Worm (Caenorhabditis elegans) whole organism, L2 larva: Measurements from ENCODE around the gene R10H10.7.

Experiments
- C34F6.9 ChIP-seq: fragments of 150-350 bp; optimal IDR thresholded peaks from 2 replicates; lab custom pipeline; 2014; ENCODE audit warnings: missing biosample characterization, missing genetic modification characterization
- F13H6.1 ChIP-seq: sonication (generic microtip); optimal IDR thresholded peaks from 2 replicates; lab custom pipeline; 2016; ENCODE audit warnings: missing genetic modification characterization, missing compliant biosample characterization
- R02D3.7 ChIP-seq: fragments of 150-350 bp; optimal IDR thresholded peaks from 2 replicates; lab custom pipeline; 2014; ENCODE audit warnings: missing biosample characterization, missing genetic modification characterization
- Y55F3AM.14 ChIP-seq: fragments of 200-800 bp; sonication (Bioruptor generic); optimal IDR thresholded peaks from 2 replicates; lab custom pipeline; 2018; ENCODE audit warnings: mild to moderate bottlenecking, missing genetic modification characterization, missing compliant biosample characterization
- ZK546.5 ChIP-seq: sonication (generic microtip); optimal IDR thresholded peaks from 2 replicates; lab custom pipeline; 2017; ENCODE audit warnings: missing biosample characterization, missing genetic modification characterization
- alr-1 ChIP-seq: fragments of 150-350 bp; optimal IDR thresholded peaks from 2 replicates; lab custom pipeline; 2014; ENCODE audit warnings: missing biosample characterization, missing genetic modification characterization
- aly-2 ChIP-seq: fragments of 150-350 bp; optimal IDR thresholded peaks from 2 replicates; lab custom pipeline; 2014; ENCODE audit warnings: missing biosample characterization, missing genetic modification characterization
- ama-1 ChIP-seq: fragments of 150-350 bp; optimal IDR thresholded peaks from 2 replicates; lab custom pipeline; 2018; ENCODE audit warnings: inconsistent platforms
- blmp-1 ChIP-seq: sonication (generic microtip); optimal IDR thresholded peaks from 2 replicates; lab custom pipeline; 2017; ENCODE audit warnings: missing genetic modification characterization, mild to moderate bottlenecking, missing compliant biosample characterization, antibody characterized with exemption, moderate library complexity; ENCODE audit not compliant: insufficient read depth
- ceh-16 ChIP-seq: fragments of 150-350 bp; optimal IDR thresholded peaks from 2 replicates; lab custom pipeline; 2014; ENCODE audit warnings: missing biosample characterization, missing genetic modification characterization
- ceh-82 ChIP-seq: fragments of 150-350 bp; optimal IDR thresholded peaks from 2 replicates; lab custom pipeline; 2014; ENCODE audit warnings: missing biosample characterization, missing genetic modification characterization
- crh-2 ChIP-seq: sonication (generic microtip); optimal IDR thresholded peaks from 2 replicates; lab custom pipeline; 2017; ENCODE audit warnings: missing biosample characterization, missing genetic modification characterization
- dmd-4 ChIP-seq: sonication (generic microtip); optimal IDR thresholded peaks from 2 replicates; lab custom pipeline; 2017; ENCODE audit warnings: missing biosample characterization, missing genetic modification characterization
- egl-27 ChIP-seq: sonication (generic microtip); optimal IDR thresholded peaks from 3 replicates; lab custom pipeline; 2017; ENCODE audit warnings: missing biosample characterization, missing genetic modification reagents, missing genetic modification characterization
- elt-1 ChIP-seq: fragments of 150-350 bp; optimal IDR thresholded peaks from 2 replicates; lab custom pipeline; 2014; ENCODE audit warnings: missing biosample characterization, missing genetic modification characterization
- elt-3 ChIP-seq: sonication (generic microtip); optimal IDR thresholded peaks from 2 replicates; lab custom pipeline; 2017; ENCODE audit warnings: missing biosample characterization, missing genetic modification characterization
- fos-1 ChIP-seq: fragments of 150-350 bp; optimal IDR thresholded peaks from 2 replicates; lab custom pipeline; 2014; ENCODE audit warnings: missing biosample characterization, missing genetic modification characterization
- gmeb-1 ChIP-seq: fragments of 150-350 bp; optimal IDR thresholded peaks from 2 replicates; lab custom pipeline; 2014; ENCODE audit warnings: missing biosample characterization, missing genetic modification characterization
- lin-11 ChIP-seq: fragments of 150-350 bp; sonication (generic microtip); optimal IDR thresholded peaks from 2 replicates; lab custom pipeline; 2014; ENCODE audit warnings: missing biosample characterization, missing genetic modification characterization, inconsistent platforms, mixed read lengths
- lin-13 ChIP-seq: fragments of 150-350 bp; optimal IDR thresholded peaks from 2 replicates; lab custom pipeline; 2014; ENCODE audit warnings: missing biosample characterization, missing genetic modification reagents, missing genetic modification characterization
- lin-39 ChIP-seq: fragments of 150-350 bp; optimal IDR thresholded peaks from 2 replicates; lab custom pipeline; 2014; ENCODE audit warnings: missing biosample characterization, missing genetic modification reagents, missing genetic modification characterization
- lsy-2 ChIP-seq, 2 experiments: fragments of 150-350 bp in 1 of 2; sonication (generic microtip) in 1 of 2; optimal IDR thresholded peaks; 2 replicates each; lab custom pipeline; 2014 to 2017; ENCODE audit warnings: missing biosample characterization in 2 of 2, missing genetic modification characterization in 2 of 2
- mab-5 ChIP-seq: fragments of 150-350 bp; optimal IDR thresholded peaks from 2 replicates; lab custom pipeline; 2014; ENCODE audit warnings: missing biosample characterization, missing genetic modification characterization
- mbf-1 ChIP-seq: sonication (generic microtip); optimal IDR thresholded peaks from 2 replicates; lab custom pipeline; 2017; ENCODE audit warnings: missing biosample characterization, missing genetic modification characterization
- mdl-1 ChIP-seq, 2 experiments: fragments of 150-350 bp in 1 of 2; sonication (generic microtip) in 1 of 2; optimal IDR thresholded peaks; 2 replicates each; lab custom pipeline; 2017; ENCODE audit warnings: missing biosample characterization in 2 of 2, missing genetic modification characterization in 2 of 2
- nhr-10 ChIP-seq: sonication (generic microtip); optimal IDR thresholded peaks from 2 replicates; lab custom pipeline; 2017; ENCODE audit warnings: missing biosample characterization, missing genetic modification characterization
- nhr-11 ChIP-seq: fragments of 150-350 bp; optimal IDR thresholded peaks from 2 replicates; lab custom pipeline; 2014; ENCODE audit warnings: missing biosample characterization, missing genetic modification characterization
- nhr-12 ChIP-seq: fragments of 150-350 bp; optimal IDR thresholded peaks from 2 replicates; lab custom pipeline; 2014; ENCODE audit warnings: missing biosample characterization, missing genetic modification characterization
- nhr-129 ChIP-seq: fragments of 150-350 bp; optimal IDR thresholded peaks from 2 replicates; lab custom pipeline; 2014; ENCODE audit warnings: missing biosample characterization, missing genetic modification characterization
- nhr-21 ChIP-seq: fragments of 150-350 bp; optimal IDR thresholded peaks from 2 replicates; lab custom pipeline; 2014; ENCODE audit warnings: missing biosample characterization, missing genetic modification characterization
- nhr-23 ChIP-seq: fragments of 150-350 bp; optimal IDR thresholded peaks from 2 replicates; lab custom pipeline; 2014; ENCODE audit warnings: missing biosample characterization, missing genetic modification reagents, missing genetic modification characterization
- nhr-237 ChIP-seq: fragments of 150-350 bp; optimal IDR thresholded peaks from 2 replicates; lab custom pipeline; 2014; ENCODE audit warnings: missing biosample characterization, missing genetic modification characterization
- nhr-25 ChIP-seq: fragments of 150-350 bp; sonication (generic microtip); optimal IDR thresholded peaks from 3 replicates; lab custom pipeline; 2014; ENCODE audit warnings: missing biosample characterization, missing genetic modification characterization
- nhr-6 ChIP-seq: fragments of 150-350 bp; optimal IDR thresholded peaks from 2 replicates; lab custom pipeline; 2014; ENCODE audit warnings: missing biosample characterization, missing genetic modification characterization
- nhr-77 ChIP-seq: fragments of 150-350 bp; optimal IDR thresholded peaks from 2 replicates; lab custom pipeline; 2014; ENCODE audit warnings: missing biosample characterization, missing genetic modification characterization
- peb-1 ChIP-seq: fragments of 150-350 bp; optimal IDR thresholded peaks from 2 replicates; lab custom pipeline; 2014; ENCODE audit warnings: missing biosample characterization, missing genetic modification characterization
- sem-4 ChIP-seq: fragments of 150-350 bp; optimal IDR thresholded peaks from 2 replicates; lab custom pipeline; 2014; ENCODE audit warnings: missing biosample characterization, missing genetic modification reagents, missing genetic modification characterization
- skn-1 ChIP-seq: sonication (generic microtip); optimal IDR thresholded peaks from 2 replicates; lab custom pipeline; 2017; ENCODE audit warnings: missing biosample characterization, missing genetic modification characterization
- sma-3 ChIP-seq: sonication (generic microtip); optimal IDR thresholded peaks from 2 replicates; lab custom pipeline; 2016; ENCODE audit warnings: missing genetic modification reagents, missing genetic modification characterization, missing compliant biosample characterization
- sma-9 ChIP-seq, 2 experiments: fragments of 150-350 bp in 1 of 2; sonication (generic microtip) in 1 of 2; optimal IDR thresholded peaks; 2 replicates each; lab custom pipeline; 2014 to 2016; ENCODE audit warnings: missing genetic modification characterization in 2 of 2, mild to moderate bottlenecking in 1 of 2, missing biosample characterization in 1 of 2, missing compliant biosample characterization in 1 of 2, missing genetic modification reagents in 1 of 2, moderate library complexity in 1 of 2
- snpc-4 ChIP-seq: fragments of 150-350 bp; optimal IDR thresholded peaks from 2 replicates; lab custom pipeline; 2014; ENCODE audit warnings: missing biosample characterization, missing genetic modification characterization
- unc-39 ChIP-seq: fragments of 150-350 bp; optimal IDR thresholded peaks from 2 replicates; lab custom pipeline; 2014; ENCODE audit warnings: missing biosample characterization, missing genetic modification characterization
- unc-55 ChIP-seq: fragments of 150-350 bp; sonication (generic microtip); optimal IDR thresholded peaks from 3 replicates; lab custom pipeline; 2014; ENCODE audit warnings: missing biosample characterization, missing genetic modification reagents, missing genetic modification characterization
- unc-62 ChIP-seq: fragments of 150-350 bp; optimal IDR thresholded peaks from 2 replicates; lab custom pipeline; 2014; ENCODE audit warnings: missing biosample characterization, missing genetic modification reagents, missing genetic modification characterization
- zag-1 ChIP-seq: fragments of 150-350 bp; optimal IDR thresholded peaks from 2 replicates; lab custom pipeline; 2014; ENCODE audit warnings: missing biosample characterization, missing genetic modification characterization
- ztf-1 ChIP-seq: fragments of 200-800 bp; sonication (Bioruptor generic); conservative IDR thresholded peaks from 2 replicates; pipeline ENCODE4 v1.3.6; 2022; ENCODE audit warnings: missing genetic modification characterization, missing compliant biosample characterization
- ztf-11 ChIP-seq: sonication (generic microtip); optimal IDR thresholded peaks from 2 replicates; lab custom pipeline; 2017; ENCODE audit warnings: missing biosample characterization, missing genetic modification characterization
- ztf-4 ChIP-seq: fragments of 150-350 bp; optimal IDR thresholded peaks from 2 replicates; lab custom pipeline; 2014; ENCODE audit warnings: missing biosample characterization, missing genetic modification characterization

R10H10.7 gene

DNA sequence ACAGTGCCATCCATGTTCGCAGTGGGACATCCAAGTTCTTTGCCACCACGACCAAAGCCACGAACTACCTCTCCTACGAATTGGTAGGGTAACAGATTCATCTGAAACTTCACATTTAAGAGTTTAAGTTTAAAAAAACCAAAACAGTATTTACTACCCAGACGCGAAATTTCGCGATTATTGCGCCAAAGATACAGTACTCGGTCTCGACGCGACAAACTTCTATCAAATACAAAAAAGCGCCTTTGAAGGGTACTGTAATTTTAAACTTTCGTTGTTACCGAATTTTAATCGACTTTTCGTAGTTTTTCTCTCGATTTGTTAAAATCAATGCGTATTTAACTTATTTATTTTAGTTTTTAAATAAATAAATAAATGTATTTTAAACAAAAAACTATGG is 4.4 kb downstream of the R10H10.7 start, which contains the start of gene rfk-1:
rfk-1 (minus strand) TSS at position 101 of the 400 bp plus-strand sequence.
- no peak for TF ChIP-seq lin-13 (GFP tag; lab: Kevin White, UChicago)
- TF ChIP-seq mbf-1 (tag; lab: Kevin White, UChicago) = no peak
- TF ChIP-seq dmd-4 (tag; lab: Kevin White, UChicago) = no peak
- TF ChIP-seq nhr-237 (tag; lab: Kevin White, UChicago) = no peak
- TF ChIP-seq Y55F3AM.14 = no peak
- no peak for TF ChIP-seq mdl-1 (tag; optimal IDR thresholded peaks at IDR 0.05; lab: Kevin White, UChicago)
- no peak for TF ChIP-seq blmp-1
- TF ChIP-seq ama-1 (lab: Kevin White, UChicago) = no peak
- TF ChIP-seq C34F6.9 (tag; lab: Kevin White, UChicago) = no peak
- no peak for TF ChIP-seq ztf-11 (tag; lab: Kevin White, UChicago)

DNA sequence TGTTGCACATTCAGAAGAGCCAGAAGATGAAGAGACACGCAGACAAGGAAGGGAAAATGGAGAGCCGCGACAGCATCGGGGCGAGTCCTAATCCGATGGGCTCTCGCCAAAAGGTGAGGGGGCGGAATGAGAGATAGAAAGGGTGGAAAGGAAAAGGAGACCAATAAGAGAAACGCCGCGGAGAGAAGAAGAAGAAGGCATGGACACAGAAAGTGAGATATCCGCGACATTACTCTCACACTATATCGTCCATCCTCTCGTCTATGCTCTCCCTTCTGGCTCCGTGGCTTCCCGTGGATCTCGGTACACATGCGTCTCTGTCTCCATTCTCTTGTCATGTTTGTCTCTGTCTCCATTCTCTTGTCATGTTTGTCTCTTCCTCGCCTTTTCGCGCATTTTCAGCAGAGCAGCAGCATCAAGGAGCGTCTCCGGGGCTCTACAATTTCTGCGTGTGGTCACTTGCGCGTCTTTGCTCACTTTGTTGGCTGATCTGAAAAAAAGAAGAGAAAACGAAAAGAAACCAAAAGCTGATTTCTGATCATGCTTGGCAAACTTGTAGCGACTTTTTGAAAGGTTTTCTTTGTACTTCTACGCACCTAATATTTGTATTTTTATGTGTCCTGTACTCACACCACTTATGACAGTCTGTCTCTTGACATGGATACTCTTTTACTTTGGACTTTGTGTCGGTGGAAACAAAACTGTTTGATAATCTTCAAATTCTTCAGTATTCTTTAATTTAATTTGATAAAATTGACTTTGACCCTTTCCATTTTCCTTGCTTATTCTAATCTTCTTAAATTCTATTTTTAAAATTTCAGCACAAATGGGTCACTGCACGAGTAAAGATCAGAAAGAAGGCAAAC is 10.3 kb downstream of the R10H10.7 start, which contains the start of gene gpa-7:
gpa-7 (plus strand) TSS at position 816 of the 866 bp plus-strand sequence.
- TF ChIP-seq nhr-6 (tag; lab: Kevin White, UChicago) (peak; percentile 56), ztf-11 (tag; lab: Kevin White, UChicago) (no peak), sma-9 (GFP tag; optimal IDR thresholded peaks at IDR 0.05; lab: Kevin White, UChicago) (peak; percentile 82), sma-9 (tag; optimal IDR thresholded peaks at IDR 0.05; lab: Kevin White, UChicago) (no peak), blmp-1 (no peak), nhr-21 (tag; lab: Kevin White, UChicago) (peak; percentile 22), lin-13 (GFP tag; lab: Kevin White, UChicago) (peak; percentile 28), lin-11 (tag; lab: Kevin White, UChicago) (peak; percentile 69), mab-5 (tag; lab: Kevin White, UChicago) (no peak), mbf-1 (tag; lab: Kevin White, UChicago) (no peak), crh-2 (peak; percentile 59), snpc-4 (tag; lab: Kevin White, UChicago) (peak; percentile 38), Y55F3AM.14 (peak; percentile 22), lin-39 (no peak), ceh-82 (tag; lab: Kevin White, UChicago) (no peak), gmeb-1 (tag; lab: Kevin White, UChicago) (no peak), skn-1 (tag; lab: Kevin White, UChicago) (no peak), ztf-4 (peak; percentile 18), lsy-2 (tag; optimal IDR thresholded peaks at IDR 0.05; lab: Kevin White, UChicago) (peak; percentile 25 to 62), unc-39 (tag; lab: Kevin White, UChicago) (no peak), ztf-1 (GFP tag; lab: Robert Waterston, UW) (no peak), zag-1 (peak; percentile 85), ceh-16 (tag; lab: Kevin White, UChicago) (no peak), unc-62 (GFP tag; lab: Kevin White, UChicago) (no peak), dmd-4 (tag; lab: Kevin White, UChicago) (no peak), sem-4 (peak; percentile 52), nhr-129 (tag; lab: Kevin White, UChicago) (peak; percentile 78), elt-3 (tag; lab: Kevin White, UChicago) (no peak), nhr-237 (tag; lab: Kevin White, UChicago) (no peak), ama-1 (lab: Kevin White, UChicago) (no peak), unc-55 (peak; percentile 67), elt-1 (no peak), nhr-25 (tag; lab: Kevin White, UChicago) (no peak), R02D3.7 (tag; lab: Kevin White, UChicago) (no peak), egl-27 (peak; percentile 22), alr-1 (tag; lab: Kevin White, UChicago) (no peak), nhr-23 (tag; lab: Kevin White, UChicago) (no peak), nhr-77 (tag; lab: Kevin White, UChicago) (no peak), fos-1 (tag; lab: Kevin White, UChicago) (peak; percentile 27), aly-2 (no peak), F13H6.1 (tag; lab: Kevin White, UChicago) (peak; percentile 91), peb-1 (no peak), mdl-1 (tag; optimal IDR thresholded peaks at IDR 0.05; lab: Kevin White, UChicago) (peak; percentile 32 to 35), sma-3 (no peak), nhr-11 (no peak), ZK546.5 (tag; lab: Kevin White, UChicago) (no peak), nhr-10 (tag; lab: Kevin White, UChicago) (no peak), C34F6.9 (tag; lab: Kevin White, UChicago) (peak; percentile 84), nhr-12 (tag; lab: Kevin White, UChicago) (no peak)
